Worm (Caenorhabditis elegans) whole organism, L1 larva: Measurements from ENCODE around the gene str-255.

Source experiments
- efl-1 ChIP-seq, 4 experiments: fragments of 150-350 bp; optimal IDR thresholded peaks in 3 of 4; peaks in 1 of 4; 1 replicate in 1 of 4; 2 replicates in 3 of 4; lab custom pipeline; 2014; ENCODE audit warnings: missing biosample characterization in 2 of 4, missing genetic modification characterization in 2 of 4, missing genetic modification reagents in 2 of 4
- mab-9 ChIP-seq: fragments of 200-800 bp; sonication (Bioruptor generic); IDR thresholded peaks from 2 replicates; pipeline ENCODE4 v1.3.6; 2022; ENCODE audit warnings: missing genetic modification reagents, missing genetic modification characterization, missing compliant biosample characterization

DNA sequence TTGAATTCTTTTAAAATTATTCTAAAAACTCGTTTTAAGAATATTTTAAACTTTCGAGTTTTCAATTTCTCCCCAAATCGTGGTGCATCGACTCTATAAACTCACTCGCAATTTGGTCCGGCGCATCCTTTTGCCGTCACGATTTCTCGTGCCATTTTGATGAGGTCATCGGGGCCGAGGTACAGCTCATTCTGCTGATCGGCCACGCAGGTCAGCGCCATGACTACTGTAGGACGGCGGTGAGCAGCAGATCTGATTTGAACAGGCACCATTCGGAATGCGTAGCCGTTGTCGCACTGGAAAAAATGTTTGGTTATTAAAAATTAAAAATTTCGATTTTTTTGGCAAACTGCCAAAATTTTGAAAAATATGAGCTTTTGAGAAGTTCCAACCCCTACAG lies 31.0 kb downstream of the str-255 start:
- TF ChIP-seq efl-1 (optimal IDR thresholded peaks at IDR 0.05; lab: Kevin White, UChicago) = no peak
- TF ChIP-seq efl-1 (GFP tag; optimal IDR thresholded peaks at IDR 0.05 in 1 of 2; lab: Kevin White, UChicago) = no peak
- TF ChIP-seq mab-9 (GFP tag; lab: Robert Waterston, UW) = no peak
